Worm (Caenorhabditis elegans): ENCODE results near the gene fkh-6.

The fkh-6 gene

DNA sequence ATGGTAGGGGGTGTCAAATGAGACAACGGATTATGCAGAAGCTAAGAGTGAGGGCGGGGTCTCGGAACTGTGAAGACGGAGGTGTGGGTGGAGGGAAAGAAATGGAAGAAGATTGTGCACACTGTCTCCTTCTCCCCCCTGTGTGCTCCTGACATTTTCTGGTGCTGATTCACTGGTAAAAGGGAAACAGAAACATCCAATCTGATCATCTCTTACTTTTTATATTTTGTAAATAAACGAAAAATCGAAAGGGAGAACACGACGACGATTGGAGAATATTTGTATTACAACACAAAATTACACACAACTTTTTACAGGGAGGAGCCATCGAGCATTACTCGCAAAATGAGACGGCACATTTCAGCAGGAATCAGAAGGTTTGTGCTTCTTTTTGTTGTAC lies at the start of gene fkh-6:
Gene fkh-6, minus strand, starts transcription at position 101 of the 400 bp plus-strand sequence.
- TF ChIP-seq cog-1 (tag; optimal IDR thresholded peaks at IDR 0.05) (no peak), med-1 (GFP tag; optimal IDR thresholded peaks at IDR 0.05; ENCODE audit: insufficient read depth) (no peak), klf-2 (GFP tag; conservative IDR thresholded peaks at IDR 0.05) (no peak), flt-1 (GFP tag; IDR thresholded peaks at IDR 0.05) (no peak), tab-1 (GFP tag; IDR thresholded peaks at IDR 0.05) (no peak), ztf-29 (GFP tag; IDR thresholded peaks at IDR 0.05) (no peak)

DNA sequence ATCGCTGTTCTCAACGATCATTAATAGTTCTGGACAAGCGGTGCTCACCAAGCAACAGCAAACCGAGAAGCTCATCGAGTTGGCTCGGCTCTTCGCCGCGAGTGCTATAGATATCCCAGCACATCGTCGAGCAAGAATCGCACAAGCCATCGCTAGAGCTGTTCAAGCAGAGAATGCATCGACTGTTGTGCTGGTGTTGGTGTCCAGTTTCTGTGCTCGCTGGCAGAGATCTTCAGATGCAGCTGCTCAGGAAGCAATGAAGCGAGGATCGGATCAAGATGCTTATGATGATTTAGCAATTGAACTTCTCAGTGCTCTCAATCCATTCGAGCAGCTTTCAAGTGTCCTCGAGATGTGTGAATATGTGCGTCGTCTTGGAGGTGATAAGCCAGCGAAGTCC lies 44.9 kb upstream of the fkh-6 start:
- no peak for TF ChIP-seq ztf-23 (GFP tag; IDR thresholded peaks at IDR 0.05)
- TF ChIP-seq flt-1 (GFP tag; IDR thresholded peaks at IDR 0.05): no peak
- TF ChIP-seq ztf-29 (GFP tag; IDR thresholded peaks at IDR 0.05): no peak
- TF ChIP-seq ref-1 (GFP tag; conservative IDR thresholded peaks at IDR 0.05): no peak
- no peak for TF ChIP-seq med-1 (GFP tag; optimal IDR thresholded peaks at IDR 0.05; ENCODE audit: insufficient read depth)
- TF ChIP-seq klf-2 (GFP tag; conservative IDR thresholded peaks at IDR 0.05): no peak
- TF ChIP-seq tab-1 (GFP tag; IDR thresholded peaks at IDR 0.05): no peak
- TF ChIP-seq T22C8.4 (GFP tag; IDR thresholded peaks at IDR 0.05): no peak
- TF ChIP-seq cog-1 (tag; optimal IDR thresholded peaks at IDR 0.05): no peak

DNA sequence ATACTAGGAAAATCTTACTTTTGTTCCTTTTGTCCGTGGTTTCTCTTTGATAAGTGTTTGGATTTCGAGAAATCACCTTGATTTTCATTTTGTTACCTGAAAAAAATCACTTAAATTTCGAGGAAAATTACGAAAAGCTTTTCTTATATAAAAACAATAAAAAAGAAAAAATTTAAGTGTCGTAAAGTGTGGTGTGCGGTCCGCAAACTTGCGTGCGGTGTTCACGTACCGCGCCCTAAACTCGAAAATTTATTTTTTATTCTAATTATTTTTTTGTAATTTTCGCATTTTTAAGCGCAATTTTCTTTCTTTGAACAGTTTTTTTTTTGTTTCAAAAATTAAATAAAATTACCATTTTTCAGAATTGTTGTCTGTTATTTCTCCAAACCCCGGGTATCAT lies 41.6 kb upstream of the fkh-6 start, which contains the start of the genes dcaf-13 and toe-1:
Gene dcaf-13, minus strand, starts transcription at position 96 of the 400 bp plus-strand sequence.
Gene toe-1, plus strand, starts transcription at position 361 of the 400 bp plus-strand sequence.
- TF ChIP-seq med-1 (GFP tag; optimal IDR thresholded peaks at IDR 0.05; ENCODE audit: insufficient read depth) (no peak), tab-1 (GFP tag; IDR thresholded peaks at IDR 0.05) (no peak), cog-1 (tag; optimal IDR thresholded peaks at IDR 0.05) (no peak), ref-1 (GFP tag; conservative IDR thresholded peaks at IDR 0.05) (no peak), ztf-23 (GFP tag; IDR thresholded peaks at IDR 0.05) (no peak), ztf-29 (GFP tag; IDR thresholded peaks at IDR 0.05) (no peak)

- TF ChIP-seq flt-1 (GFP tag; IDR thresholded peaks at IDR 0.05) (no peak), cog-1 (tag; optimal IDR thresholded peaks at IDR 0.05) (no peak), klf-2 (GFP tag; conservative IDR thresholded peaks at IDR 0.05) (no peak), ref-1 (GFP tag; conservative IDR thresholded peaks at IDR 0.05) (no peak)
Measured at ce11 chrII:4419956-4420355, 36.8 kb upstream of the fkh-6 start, which contains the start of gene bpnt-1. Gene bpnt-1 (plus strand): TSS chrII:4420256.

DNA sequence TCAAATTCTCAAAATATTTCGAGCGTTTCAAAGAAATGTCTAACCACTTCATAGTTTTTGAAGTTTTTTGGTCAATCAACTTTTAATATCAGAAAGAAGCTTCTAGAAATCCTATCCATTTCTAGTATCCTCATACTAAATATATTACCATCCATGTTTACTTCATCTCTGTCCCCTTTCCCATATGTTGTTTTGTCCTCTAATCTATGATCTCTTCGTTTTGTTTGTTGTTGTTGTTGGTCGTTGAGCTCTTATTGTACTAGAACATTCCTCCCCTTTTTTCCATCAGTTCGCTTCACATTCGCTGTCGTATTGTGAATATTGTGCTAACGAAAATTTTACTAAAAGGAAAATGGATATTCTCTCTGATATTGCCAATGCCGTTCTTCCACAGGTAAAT lies 34.1 kb upstream of the fkh-6 start, which contains the start of gene sod-5:
Gene sod-5, plus strand, starts transcription at position 301 of the 400 bp plus-strand sequence.
- TF ChIP-seq klf-2 (GFP tag; conservative IDR thresholded peaks at IDR 0.05): no peak
- TF ChIP-seq ztf-23 (GFP tag; IDR thresholded peaks at IDR 0.05): no peak
- TF ChIP-seq ref-1 (GFP tag; conservative IDR thresholded peaks at IDR 0.05): no peak
- TF ChIP-seq T22C8.4 (GFP tag; IDR thresholded peaks at IDR 0.05): no peak
- TF ChIP-seq tab-1 (GFP tag; IDR thresholded peaks at IDR 0.05): no peak
- TF ChIP-seq ztf-29 (GFP tag; IDR thresholded peaks at IDR 0.05): no peak

- TF ChIP-seq ztf-23 (GFP tag; IDR thresholded peaks at IDR 0.05): no peak
- no peak for TF ChIP-seq tab-1 (GFP tag; IDR thresholded peaks at IDR 0.05)
- TF ChIP-seq med-1 (GFP tag; optimal IDR thresholded peaks at IDR 0.05; ENCODE audit: insufficient read depth): no peak
- TF ChIP-seq flt-1 (GFP tag; IDR thresholded peaks at IDR 0.05): no peak
- TF ChIP-seq cog-1 (tag; optimal IDR thresholded peaks at IDR 0.05): no peak
- no peak for TF ChIP-seq ref-1 (GFP tag; conservative IDR thresholded peaks at IDR 0.05)
- TF ChIP-seq klf-2 (GFP tag; conservative IDR thresholded peaks at IDR 0.05): no peak
- no peak for TF ChIP-seq T22C8.4 (GFP tag; IDR thresholded peaks at IDR 0.05)
- TF ChIP-seq ztf-29 (GFP tag; IDR thresholded peaks at IDR 0.05): no peak
Measured at ce11 chrII:4409650-4410049, 26.4 kb upstream of the fkh-6 start.

- no peak for TF ChIP-seq tab-1 (GFP tag; IDR thresholded peaks at IDR 0.05)
- no peak for TF ChIP-seq T22C8.4 (GFP tag; IDR thresholded peaks at IDR 0.05)
- no peak for TF ChIP-seq med-1 (GFP tag; optimal IDR thresholded peaks at IDR 0.05; ENCODE audit: insufficient read depth)
- no peak for TF ChIP-seq ztf-29 (GFP tag; IDR thresholded peaks at IDR 0.05)
- TF ChIP-seq cog-1 (tag; optimal IDR thresholded peaks at IDR 0.05): no peak
- no peak for TF ChIP-seq ref-1 (GFP tag; conservative IDR thresholded peaks at IDR 0.05)
- TF ChIP-seq flt-1 (GFP tag; IDR thresholded peaks at IDR 0.05): no peak
- TF ChIP-seq ztf-23 (GFP tag; IDR thresholded peaks at IDR 0.05): no peak
- TF ChIP-seq klf-2 (GFP tag; conservative IDR thresholded peaks at IDR 0.05): no peak
Measured at ce11 chrII:4405358-4405757, 22.2 kb upstream of the fkh-6 start, which contains the start of gene ZK430.5. Gene ZK430.5 (plus strand): TSS chrII:4405658.

DNA sequence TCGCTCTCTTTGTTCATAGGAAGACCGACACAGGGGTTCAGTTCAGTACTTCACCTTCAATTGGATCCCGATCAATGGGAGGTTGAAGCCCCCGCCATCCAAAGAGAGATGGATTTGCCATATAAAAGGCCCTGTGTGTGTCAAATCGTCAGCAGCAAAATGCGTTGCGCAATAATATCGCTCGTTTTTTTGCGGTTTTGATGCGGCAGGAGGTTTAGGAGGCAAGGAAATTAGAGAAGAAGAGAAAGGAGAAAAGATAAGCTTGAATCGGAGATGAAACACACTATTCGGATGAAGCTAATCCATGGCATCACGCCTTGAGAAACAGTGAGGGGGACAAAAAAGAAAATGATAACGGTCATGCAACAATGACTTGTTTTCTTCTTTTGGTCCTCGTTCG lies 11.2 kb upstream of the fkh-6 start:
- no peak for TF ChIP-seq cog-1 (tag; optimal IDR thresholded peaks at IDR 0.05)
- TF ChIP-seq tab-1 (GFP tag; IDR thresholded peaks at IDR 0.05): no peak

DNA sequence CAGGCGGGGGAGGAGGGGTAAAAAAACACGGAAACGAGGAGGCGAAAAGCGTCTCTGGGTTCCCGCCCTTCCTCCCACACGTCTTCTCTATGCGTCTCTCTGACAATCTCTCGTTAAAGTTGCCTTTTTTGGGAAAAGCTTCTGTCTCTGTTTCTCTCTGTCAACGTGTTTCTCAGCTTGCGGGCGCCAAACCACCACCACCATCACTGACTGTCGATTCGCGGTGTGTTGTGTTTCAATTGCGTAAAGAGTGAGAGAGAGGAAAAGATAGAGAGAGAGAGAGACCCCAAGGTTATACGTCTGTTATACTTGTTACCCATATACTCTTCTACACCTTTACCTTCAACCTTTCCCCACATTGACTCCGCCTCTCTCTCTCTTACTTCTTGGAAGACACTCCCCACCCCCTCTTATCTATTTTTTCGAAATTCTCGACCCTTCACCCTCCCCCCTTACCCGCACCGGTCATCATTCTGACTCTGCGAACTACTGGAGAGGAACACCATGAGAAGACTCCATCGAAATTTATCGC lies 9.4 kb upstream of the fkh-6 start, which contains the start of gene mlt-7:
Gene mlt-7, plus strand, starts transcription at position 482 of the 532 bp plus-strand sequence.
- TF ChIP-seq ztf-29 (GFP tag; IDR thresholded peaks at IDR 0.05) (no peak), ref-1 (GFP tag; conservative IDR thresholded peaks at IDR 0.05) (no peak), med-1 (GFP tag; optimal IDR thresholded peaks at IDR 0.05; ENCODE audit: insufficient read depth) (no peak), tab-1 (GFP tag; IDR thresholded peaks at IDR 0.05) (no peak), flt-1 (GFP tag; IDR thresholded peaks at IDR 0.05) (no peak), klf-2 (GFP tag; conservative IDR thresholded peaks at IDR 0.05) (no peak), ztf-23 (GFP tag; IDR thresholded peaks at IDR 0.05) (no peak), cog-1 (tag; optimal IDR thresholded peaks at IDR 0.05) (no peak), T22C8.4 (GFP tag; IDR thresholded peaks at IDR 0.05) (no peak)

- TF ChIP-seq ztf-23 (GFP tag; IDR thresholded peaks at IDR 0.05) (no peak), T22C8.4 (GFP tag; IDR thresholded peaks at IDR 0.05) (no peak), med-1 (GFP tag; optimal IDR thresholded peaks at IDR 0.05; ENCODE audit: insufficient read depth) (no peak), flt-1 (GFP tag; IDR thresholded peaks at IDR 0.05) (no peak), klf-2 (GFP tag; conservative IDR thresholded peaks at IDR 0.05) (no peak), ref-1 (GFP tag; conservative IDR thresholded peaks at IDR 0.05) (no peak), ztf-29 (GFP tag; IDR thresholded peaks at IDR 0.05) (no peak), tab-1 (GFP tag; IDR thresholded peaks at IDR 0.05) (no peak), cog-1 (tag; optimal IDR thresholded peaks at IDR 0.05) (no peak)
Measured at ce11 chrII:4391072-4391471, 7.9 kb upstream of the fkh-6 start.
